Worm (Caenorhabditis elegans) whole organism, L2 larva: ENCODE measurements around the gene pix-1.

Source experiments
- C34F6.9 ChIP-seq: fragments of 150-350 bp; optimal IDR thresholded peaks from 2 replicates; lab custom pipeline; 2014; ENCODE audit warnings: missing biosample characterization, missing genetic modification characterization
- F13H6.1 ChIP-seq: sonication (generic microtip); optimal IDR thresholded peaks from 2 replicates; lab custom pipeline; 2016; ENCODE audit warnings: missing genetic modification characterization, missing compliant biosample characterization
- alr-1 ChIP-seq: fragments of 150-350 bp; optimal IDR thresholded peaks from 2 replicates; lab custom pipeline; 2014; ENCODE audit warnings: missing biosample characterization, missing genetic modification characterization
- ama-1 ChIP-seq: fragments of 150-350 bp; optimal IDR thresholded peaks from 2 replicates; lab custom pipeline; 2018; ENCODE audit warnings: inconsistent platforms
- blmp-1 ChIP-seq: sonication (generic microtip); optimal IDR thresholded peaks from 2 replicates; lab custom pipeline; 2017; ENCODE audit warnings: missing genetic modification characterization, mild to moderate bottlenecking, missing compliant biosample characterization, antibody characterized with exemption, moderate library complexity; ENCODE audit not compliant: insufficient read depth
- ceh-16 ChIP-seq: fragments of 150-350 bp; optimal IDR thresholded peaks from 2 replicates; lab custom pipeline; 2014; ENCODE audit warnings: missing biosample characterization, missing genetic modification characterization
- crh-2 ChIP-seq: sonication (generic microtip); optimal IDR thresholded peaks from 2 replicates; lab custom pipeline; 2017; ENCODE audit warnings: missing biosample characterization, missing genetic modification characterization
- egl-27 ChIP-seq: sonication (generic microtip); optimal IDR thresholded peaks from 3 replicates; lab custom pipeline; 2017; ENCODE audit warnings: missing biosample characterization, missing genetic modification reagents, missing genetic modification characterization
- elt-1 ChIP-seq: fragments of 150-350 bp; optimal IDR thresholded peaks from 2 replicates; lab custom pipeline; 2014; ENCODE audit warnings: missing biosample characterization, missing genetic modification characterization
- fos-1 ChIP-seq: fragments of 150-350 bp; optimal IDR thresholded peaks from 2 replicates; lab custom pipeline; 2014; ENCODE audit warnings: missing biosample characterization, missing genetic modification characterization
- gmeb-1 ChIP-seq: fragments of 150-350 bp; optimal IDR thresholded peaks from 2 replicates; lab custom pipeline; 2014; ENCODE audit warnings: missing biosample characterization, missing genetic modification characterization
- lin-39 ChIP-seq: fragments of 150-350 bp; optimal IDR thresholded peaks from 2 replicates; lab custom pipeline; 2014; ENCODE audit warnings: missing biosample characterization, missing genetic modification reagents, missing genetic modification characterization
- lsy-2 ChIP-seq, 2 experiments: fragments of 150-350 bp in 1 of 2; sonication (generic microtip) in 1 of 2; optimal IDR thresholded peaks; 2 replicates each; lab custom pipeline; 2014 to 2017; ENCODE audit warnings: missing biosample characterization in 2 of 2, missing genetic modification characterization in 2 of 2
- mbf-1 ChIP-seq: sonication (generic microtip); optimal IDR thresholded peaks from 2 replicates; lab custom pipeline; 2017; ENCODE audit warnings: missing biosample characterization, missing genetic modification characterization
- mdl-1 ChIP-seq, 2 experiments: fragments of 150-350 bp in 1 of 2; sonication (generic microtip) in 1 of 2; optimal IDR thresholded peaks; 2 replicates each; lab custom pipeline; 2017; ENCODE audit warnings: missing biosample characterization in 2 of 2, missing genetic modification characterization in 2 of 2
- nhr-10 ChIP-seq: sonication (generic microtip); optimal IDR thresholded peaks from 2 replicates; lab custom pipeline; 2017; ENCODE audit warnings: missing biosample characterization, missing genetic modification characterization
- nhr-11 ChIP-seq: fragments of 150-350 bp; optimal IDR thresholded peaks from 2 replicates; lab custom pipeline; 2014; ENCODE audit warnings: missing biosample characterization, missing genetic modification characterization
- nhr-12 ChIP-seq: fragments of 150-350 bp; optimal IDR thresholded peaks from 2 replicates; lab custom pipeline; 2014; ENCODE audit warnings: missing biosample characterization, missing genetic modification characterization
- nhr-129 ChIP-seq: fragments of 150-350 bp; optimal IDR thresholded peaks from 2 replicates; lab custom pipeline; 2014; ENCODE audit warnings: missing biosample characterization, missing genetic modification characterization
- nhr-21 ChIP-seq: fragments of 150-350 bp; optimal IDR thresholded peaks from 2 replicates; lab custom pipeline; 2014; ENCODE audit warnings: missing biosample characterization, missing genetic modification characterization
- nhr-237 ChIP-seq: fragments of 150-350 bp; optimal IDR thresholded peaks from 2 replicates; lab custom pipeline; 2014; ENCODE audit warnings: missing biosample characterization, missing genetic modification characterization
- nhr-25 ChIP-seq: fragments of 150-350 bp; sonication (generic microtip); optimal IDR thresholded peaks from 3 replicates; lab custom pipeline; 2014; ENCODE audit warnings: missing biosample characterization, missing genetic modification characterization
- nhr-6 ChIP-seq: fragments of 150-350 bp; optimal IDR thresholded peaks from 2 replicates; lab custom pipeline; 2014; ENCODE audit warnings: missing biosample characterization, missing genetic modification characterization
- nhr-77 ChIP-seq: fragments of 150-350 bp; optimal IDR thresholded peaks from 2 replicates; lab custom pipeline; 2014; ENCODE audit warnings: missing biosample characterization, missing genetic modification characterization
- sma-3 ChIP-seq: sonication (generic microtip); optimal IDR thresholded peaks from 2 replicates; lab custom pipeline; 2016; ENCODE audit warnings: missing genetic modification reagents, missing genetic modification characterization, missing compliant biosample characterization
- sma-9 ChIP-seq, 2 experiments: fragments of 150-350 bp in 1 of 2; sonication (generic microtip) in 1 of 2; optimal IDR thresholded peaks; 2 replicates each; lab custom pipeline; 2014 to 2016; ENCODE audit warnings: missing genetic modification characterization in 2 of 2, mild to moderate bottlenecking in 1 of 2, missing biosample characterization in 1 of 2, missing compliant biosample characterization in 1 of 2, missing genetic modification reagents in 1 of 2, moderate library complexity in 1 of 2
- snpc-4 ChIP-seq: fragments of 150-350 bp; optimal IDR thresholded peaks from 2 replicates; lab custom pipeline; 2014; ENCODE audit warnings: missing biosample characterization, missing genetic modification characterization
- unc-39 ChIP-seq: fragments of 150-350 bp; optimal IDR thresholded peaks from 2 replicates; lab custom pipeline; 2014; ENCODE audit warnings: missing biosample characterization, missing genetic modification characterization
- unc-55 ChIP-seq: fragments of 150-350 bp; sonication (generic microtip); optimal IDR thresholded peaks from 3 replicates; lab custom pipeline; 2014; ENCODE audit warnings: missing biosample characterization, missing genetic modification reagents, missing genetic modification characterization
- unc-62 ChIP-seq: fragments of 150-350 bp; optimal IDR thresholded peaks from 2 replicates; lab custom pipeline; 2014; ENCODE audit warnings: missing biosample characterization, missing genetic modification reagents, missing genetic modification characterization
- zag-1 ChIP-seq: fragments of 150-350 bp; optimal IDR thresholded peaks from 2 replicates; lab custom pipeline; 2014; ENCODE audit warnings: missing biosample characterization, missing genetic modification characterization
- ztf-1 ChIP-seq: fragments of 200-800 bp; sonication (Bioruptor generic); conservative IDR thresholded peaks from 2 replicates; pipeline ENCODE4 v1.3.6; 2022; ENCODE audit warnings: missing genetic modification characterization, missing compliant biosample characterization
- ztf-11 ChIP-seq: sonication (generic microtip); optimal IDR thresholded peaks from 2 replicates; lab custom pipeline; 2017; ENCODE audit warnings: missing biosample characterization, missing genetic modification characterization
- ztf-4 ChIP-seq: fragments of 150-350 bp; optimal IDR thresholded peaks from 2 replicates; lab custom pipeline; 2014; ENCODE audit warnings: missing biosample characterization, missing genetic modification characterization

Gene pix-1

ce11 chrX:13746231-13746630 is 19.1 kb downstream of the pix-1 start:
- no peak for TF ChIP-seq nhr-12 (tag; lab: Kevin White, UChicago)
- TF ChIP-seq gmeb-1, result no peak
- TF ChIP-seq zag-1, result no peak
- TF ChIP-seq blmp-1 (tag; lab: Kevin White, UChicago), result peak; percentile 22
- no peak for TF ChIP-seq nhr-25 (tag; lab: Kevin White, UChicago)
- TF ChIP-seq sma-9 (GFP tag; optimal IDR thresholded peaks at IDR 0.05; lab: Kevin White, UChicago), result peak; percentile 35
- no peak for TF ChIP-seq sma-9 (tag; optimal IDR thresholded peaks at IDR 0.05; lab: Kevin White, UChicago)
- TF ChIP-seq fos-1, result peak; percentile 40
- TF ChIP-seq ztf-1 (GFP tag; lab: Robert Waterston, UW), result no peak
- TF ChIP-seq nhr-237, result no peak
- no peak for TF ChIP-seq sma-3 (GFP tag; lab: Kevin White, UChicago)
- TF ChIP-seq snpc-4 (tag; lab: Kevin White, UChicago), result no peak
- TF ChIP-seq mbf-1 (tag; lab: Kevin White, UChicago), result no peak
- no peak for TF ChIP-seq nhr-129 (tag; lab: Kevin White, UChicago)
- TF ChIP-seq ztf-4 (tag; lab: Kevin White, UChicago), result no peak
- no peak for TF ChIP-seq nhr-11
- TF ChIP-seq nhr-10 (tag; lab: Kevin White, UChicago), result no peak

ce11 chrX:13746661-13747365 is 19.7 kb downstream of the pix-1 start, which contains the start of gene nhr-71:
TSS of gene nhr-71 (plus strand) at chrX:13747315.
- no peak for TF ChIP-seq alr-1
- peak; percentile 84 for TF ChIP-seq crh-2 (tag; lab: Kevin White, UChicago)
- TF ChIP-seq nhr-129 (tag; lab: Kevin White, UChicago), result no peak
- no peak for TF ChIP-seq ceh-16 (tag; lab: Kevin White, UChicago)
- no peak for TF ChIP-seq nhr-10 (tag; lab: Kevin White, UChicago)
- no peak for TF ChIP-seq elt-1 (tag; lab: Kevin White, UChicago)
- TF ChIP-seq fos-1, result no peak
- TF ChIP-seq ama-1 (lab: Kevin White, UChicago), result no peak
- TF ChIP-seq lin-39 (tag; lab: Kevin White, UChicago), result no peak
- no peak for TF ChIP-seq nhr-11
- no peak for TF ChIP-seq egl-27
- no peak for TF ChIP-seq gmeb-1
- peak; percentile 10 for TF ChIP-seq F13H6.1
- TF ChIP-seq blmp-1 (tag; lab: Kevin White, UChicago), result no peak

- TF ChIP-seq nhr-6 (tag; lab: Kevin White, UChicago) (no peak), blmp-1 (tag; lab: Kevin White, UChicago) (no peak), sma-9 (GFP tag; optimal IDR thresholded peaks at IDR 0.05; lab: Kevin White, UChicago) (peak; percentile 51), sma-9 (tag; optimal IDR thresholded peaks at IDR 0.05; lab: Kevin White, UChicago) (no peak), ztf-11 (tag; lab: Kevin White, UChicago) (no peak)
These were observed 20.9 kb downstream of the pix-1 start for ce11 chrX:13747997-13748396.

- TF ChIP-seq nhr-237 (no peak), gmeb-1 (no peak), unc-39 (tag; lab: Kevin White, UChicago) (no peak), nhr-6 (tag; lab: Kevin White, UChicago) (no peak), nhr-77 (tag; lab: Kevin White, UChicago) (no peak), ztf-11 (tag; lab: Kevin White, UChicago) (no peak), ama-1 (lab: Kevin White, UChicago) (no peak), zag-1 (no peak), ceh-16 (tag; lab: Kevin White, UChicago) (no peak), nhr-129 (tag; lab: Kevin White, UChicago) (peak; percentile 58), egl-27 (no peak), crh-2 (tag; lab: Kevin White, UChicago) (peak; percentile 58), nhr-25 (tag; lab: Kevin White, UChicago) (no peak), elt-1 (tag; lab: Kevin White, UChicago) (no peak)
These were observed 25.9 kb downstream of the pix-1 start for ce11 chrX:13752822-13753581.

ce11 chrX:13754498-13754897 is 27.4 kb downstream of the pix-1 start:
- TF ChIP-seq crh-2 (tag; lab: Kevin White, UChicago), result peak; percentile 34
- TF ChIP-seq C34F6.9 (tag; lab: Kevin White, UChicago), result peak; percentile 44
- TF ChIP-seq mdl-1 (tag; optimal IDR thresholded peaks at IDR 0.05; lab: Kevin White, UChicago), result peak; percentile 36 to 38
- TF ChIP-seq mbf-1 (tag; lab: Kevin White, UChicago), result no peak
- peak; percentile 49 for TF ChIP-seq unc-55 (GFP tag; lab: Kevin White, UChicago)
- TF ChIP-seq lsy-2 (tag; optimal IDR thresholded peaks at IDR 0.05; lab: Kevin White, UChicago), result peak in 1 of 2 experiments; percentile 51
- TF ChIP-seq nhr-21 (tag; lab: Kevin White, UChicago), result no peak
- TF ChIP-seq egl-27, result no peak
- peak; percentile 77 for TF ChIP-seq nhr-129 (tag; lab: Kevin White, UChicago)
- TF ChIP-seq sma-9 (GFP tag; optimal IDR thresholded peaks at IDR 0.05; lab: Kevin White, UChicago), result no peak
- TF ChIP-seq sma-9 (tag; optimal IDR thresholded peaks at IDR 0.05; lab: Kevin White, UChicago), result no peak
- peak; percentile 27 for TF ChIP-seq sma-3 (GFP tag; lab: Kevin White, UChicago)
- no peak for TF ChIP-seq zag-1
- no peak for TF ChIP-seq unc-62 (GFP tag; lab: Kevin White, UChicago)
- TF ChIP-seq ama-1 (lab: Kevin White, UChicago), result peak; percentile 25
- TF ChIP-seq F13H6.1, result peak; percentile 9
- no peak for TF ChIP-seq ceh-16 (tag; lab: Kevin White, UChicago)
